Worm (Caenorhabditis elegans): ENCODE results near the gene nep-25.
"Not testable (repeated sequence)": the region's sequence is repeated elsewhere in the genome, so short reads cannot be mapped to it uniquely, and the experiment has no call there.

Gene nep-25

ce11 chrII:5799553-5799952, 42.5 kb upstream of the nep-25 start, which contains the start of gene K05F1.8:
Gene K05F1.8, minus strand, starts transcription at chrII:5799653.
- no peak for TF ChIP-seq ztf-4 (tag; optimal IDR thresholded peaks at IDR 0.05)

ce11 chrII:5801075-5801474, 41.0 kb upstream of the nep-25 start, which contains the start of the genes K05F1.9 and K05F1.1:
Gene K05F1.9, minus strand, starts transcription at chrII:5801175.
Gene K05F1.1, plus strand, starts transcription at chrII:5801382.
- no peak for TF ChIP-seq zip-4 (GFP tag; optimal IDR thresholded peaks at IDR 0.05)
- TF ChIP-seq ets-5 (GFP tag; IDR thresholded peaks at IDR 0.05) = no peak
- TF ChIP-seq lin-14 (GFP tag; optimal IDR thresholded peaks at IDR 0.05) = no peak
- no peak for TF ChIP-seq lin-13 (GFP tag; optimal IDR thresholded peaks at IDR 0.05)
- no peak for TF ChIP-seq elt-2 (tag; optimal IDR thresholded peaks at IDR 0.05)
- TF ChIP-seq hpl-2 (GFP tag; optimal IDR thresholded peaks at IDR 0.05) = no peak
- no peak for TF ChIP-seq nhr-76 (tag; optimal IDR thresholded peaks at IDR 0.05)
- TF ChIP-seq ceh-8 (GFP tag; optimal IDR thresholded peaks at IDR 0.05) = no peak
- no peak for TF ChIP-seq tbx-2 (tag; optimal IDR thresholded peaks at IDR 0.05)
- TF ChIP-seq mef-2 (tag; optimal IDR thresholded peaks at IDR 0.05) = no peak
- TF ChIP-seq alr-1 (tag; optimal IDR thresholded peaks at IDR 0.05; ENCODE audit: borderline replicate concordance) = no peak
- no peak for TF ChIP-seq egl-13 (tag; optimal IDR thresholded peaks at IDR 0.05)
- no peak for TF ChIP-seq unc-130 (tag; optimal IDR thresholded peaks at IDR 0.05)
- TF ChIP-seq ztf-4 (tag; optimal IDR thresholded peaks at IDR 0.05) = no peak
- TF ChIP-seq jun-1 (tag; optimal IDR thresholded peaks at IDR 0.05) = no peak
- TF ChIP-seq nhr-11 (tag; optimal IDR thresholded peaks at IDR 0.05) = no peak
- TF ChIP-seq ceh-90 (tag; optimal IDR thresholded peaks at IDR 0.05) = no peak

ce11 chrII:5804288-5804687, 37.8 kb upstream of the nep-25 start:
- TF ChIP-seq unc-98 (GFP tag; IDR thresholded peaks at IDR 0.05) (no peak), irx-1 (tag; optimal IDR thresholded peaks at IDR 0.05) (no peak), ceh-90 (tag; optimal IDR thresholded peaks at IDR 0.05) (no peak), nhr-237 (tag; optimal IDR thresholded peaks at IDR 0.05) (no peak)

ce11 chrII:5805303-5805702, 36.7 kb upstream of the nep-25 start, which contains the start of gene K05F1.10:
Gene K05F1.10, minus strand, starts transcription at chrII:5805473.
- TF ChIP-seq efl-1 (optimal IDR thresholded peaks at IDR 0.05) (no peak), efl-1 (GFP tag; optimal IDR thresholded peaks at IDR 0.05 in 1 of 2) (peak in 1 of 2 experiments; percentile 51), elt-2 (tag; optimal IDR thresholded peaks at IDR 0.05) (peak; percentile 64), egl-13 (tag; optimal IDR thresholded peaks at IDR 0.05) (no peak)

- TF ChIP-seq ets-5 (GFP tag; IDR thresholded peaks at IDR 0.05) (no peak), efl-1 (optimal IDR thresholded peaks at IDR 0.05) (no peak), efl-1 (GFP tag; optimal IDR thresholded peaks at IDR 0.05 in 1 of 2) (peak in 1 of 2 experiments; percentile 84), elt-2 (tag; optimal IDR thresholded peaks at IDR 0.05) (peak; percentile 84)
Measured at ce11 chrII:5806563-5806962, 35.5 kb upstream of the nep-25 start.

ce11 chrII:5810230-5810629, 31.8 kb upstream of the nep-25 start, which contains the start of the genes msp-64 and ZK1248.5:
Gene msp-64, minus strand, starts transcription at chrII:5810330.
Gene ZK1248.5, plus strand, starts transcription at chrII:5810514.
- TF ChIP-seq ets-5 (GFP tag; IDR thresholded peaks at IDR 0.05) = no peak
- no peak for TF ChIP-seq unc-86 (tag; optimal IDR thresholded peaks at IDR 0.05)

- TF ChIP-seq ceh-8 (GFP tag; optimal IDR thresholded peaks at IDR 0.05); egl-27 (tag; optimal IDR thresholded peaks at IDR 0.05); snu-23 (GFP tag; optimal IDR thresholded peaks at IDR 0.05): not testable (repeated sequence)
Measured at ce11 chrII:5815382-5815781, 26.7 kb upstream of the nep-25 start, which contains the start of gene wago-5. Gene wago-5, minus strand, starts transcription at chrII:5815482.

- TF ChIP-seq C16A3.4 (tag; optimal IDR thresholded peaks at IDR 0.05) (no peak), fos-1 (tag; optimal IDR thresholded peaks at IDR 0.05) (no peak), nhr-12 (tag; optimal IDR thresholded peaks at IDR 0.05) (no peak), unc-62 (GFP tag; optimal IDR thresholded peaks at IDR 0.05) (no peak), blmp-1 (tag; optimal IDR thresholded peaks at IDR 0.05) (no peak), pag-3 (tag; optimal IDR thresholded peaks at IDR 0.05; ENCODE audit: borderline replicate concordance, insufficient read depth) (no peak), snpc-4 (tag; optimal IDR thresholded peaks at IDR 0.05) (no peak)
Measured at ce11 chrII:5816346-5816745, 25.7 kb upstream of the nep-25 start, which contains the start of gene ZK1248.20. Gene ZK1248.20, plus strand, starts transcription at chrII:5816646.

Measured in whole organism, L1 larva.